Worm (Caenorhabditis elegans) whole organism, L1 larva: ENCODE measurements around the gene oatr-1.

Experiments
- F16B12.6 ChIP-seq: fragments of 150-350 bp; optimal IDR thresholded peaks from 2 replicates; lab custom pipeline; 2014; ENCODE audit warnings: missing biosample characterization, missing genetic modification characterization
- Y116A8C.19 ChIP-seq: sonication (generic microtip); optimal IDR thresholded peaks from 2 replicates; lab custom pipeline; 2016; ENCODE audit warnings: missing compliant biosample characterization, missing genetic modification characterization, borderline replicate concordance
- aha-1 ChIP-seq: fragments of 150-350 bp; optimal IDR thresholded peaks from 2 replicates; lab custom pipeline; 2014; ENCODE audit warnings: missing biosample characterization, missing genetic modification characterization
- alr-1 ChIP-seq: fragments of 200-800 bp; sonication (Bioruptor generic); optimal IDR thresholded peaks from 2 replicates; lab custom pipeline; 2018; ENCODE audit warnings: borderline replicate concordance, mild to moderate bottlenecking, missing genetic modification characterization, missing compliant biosample characterization
- aly-2 ChIP-seq: fragments of 150-350 bp; optimal IDR thresholded peaks from 2 replicates; lab custom pipeline; 2014; ENCODE audit warnings: missing biosample characterization, missing genetic modification characterization
- ama-1 ChIP-seq: fragments of 150-350 bp; optimal IDR thresholded peaks from 2 replicates; lab custom pipeline; 2014
- ceh-8 ChIP-seq: fragments of 200-800 bp; sonication (Bioruptor generic); optimal IDR thresholded peaks from 2 replicates; lab custom pipeline; 2018; ENCODE audit warnings: mild to moderate bottlenecking, missing genetic modification characterization, moderate library complexity, missing compliant biosample characterization
- ceh-82 ChIP-seq, 3 experiments: fragments of 150-350 bp in 1 of 3; sonication (generic microtip) in 2 of 3; optimal IDR thresholded peaks; 2 replicates each; lab custom pipeline; 2014 to 2017; ENCODE audit warnings: missing biosample characterization in 3 of 3, missing genetic modification characterization in 3 of 3
- ces-1 ChIP-seq: fragments of 150-350 bp; optimal IDR thresholded peaks from 2 replicates; lab custom pipeline; 2014; ENCODE audit warnings: missing biosample characterization, missing genetic modification reagents, missing genetic modification characterization
- dpl-1 ChIP-seq, 3 experiments: fragments of 150-350 bp in 2 of 3; sonication (generic microtip) in 1 of 3; optimal IDR thresholded peaks; 2 replicates each; lab custom pipeline; 2014 to 2017; ENCODE audit warnings: missing biosample characterization in 3 of 3, missing genetic modification characterization in 3 of 3, missing genetic modification reagents in 3 of 3
- dsc-1 ChIP-seq: sonication (generic microtip); optimal IDR thresholded peaks from 2 replicates; lab custom pipeline; 2016; ENCODE audit warnings: mild to moderate bottlenecking, missing genetic modification characterization, missing compliant biosample characterization
- efl-1 ChIP-seq, 4 experiments: fragments of 150-350 bp; optimal IDR thresholded peaks in 3 of 4; peaks in 1 of 4; 1 replicate in 1 of 4; 2 replicates in 3 of 4; lab custom pipeline; 2014; ENCODE audit warnings: missing biosample characterization in 2 of 4, missing genetic modification characterization in 2 of 4, missing genetic modification reagents in 2 of 4
- efl-3 ChIP-seq: fragments of 200-800 bp; sonication (Bioruptor generic); optimal IDR thresholded peaks from 2 replicates; lab custom pipeline; 2018; ENCODE audit warnings: mild to moderate bottlenecking, missing genetic modification characterization, missing compliant biosample characterization
- egl-27 ChIP-seq, 2 experiments: fragments of 150-350 bp in 1 of 2; sonication (generic microtip); optimal IDR thresholded peaks; 3 replicates each; lab custom pipeline; 2017 to 2018; ENCODE audit warnings: missing biosample characterization in 2 of 2, missing genetic modification characterization in 2 of 2, missing genetic modification reagents in 2 of 2
- elt-3 ChIP-seq, 6 experiments: fragments of 150-350 bp in 1 of 6; sonication (generic microtip); optimal IDR thresholded peaks; 2 replicates each; lab custom pipeline; 2017 to 2018; ENCODE audit warnings: missing biosample characterization in 6 of 6, missing genetic modification characterization in 6 of 6, inconsistent platforms in 1 of 6
- ets-5 ChIP-seq: fragments of 200-800 bp; sonication (Bioruptor generic); IDR thresholded peaks from 2 replicates; pipeline ENCODE4 v1.3.6; 2022; ENCODE audit warnings: missing genetic modification characterization, missing compliant biosample characterization
- fkh-10 ChIP-seq: sonication (generic microtip); optimal IDR thresholded peaks from 2 replicates; lab custom pipeline; 2017; ENCODE audit warnings: missing biosample characterization, missing genetic modification reagents, missing genetic modification characterization
- fkh-4 ChIP-seq: sonication (generic microtip); optimal IDR thresholded peaks from 2 replicates; lab custom pipeline; 2016; ENCODE audit warnings: missing compliant biosample characterization, missing genetic modification characterization, borderline replicate concordance
- fkh-8 ChIP-seq: sonication (generic microtip); optimal IDR thresholded peaks from 2 replicates; lab custom pipeline; 2016; ENCODE audit warnings: mild to moderate bottlenecking, missing genetic modification characterization, missing compliant biosample characterization
- hlh-4 ChIP-seq: sonication (generic microtip); optimal IDR thresholded peaks from 2 replicates; lab custom pipeline; 2016; ENCODE audit warnings: mild to moderate bottlenecking, missing genetic modification characterization, missing compliant biosample characterization
- irx-1 ChIP-seq: sonication (generic microtip); optimal IDR thresholded peaks from 2 replicates; lab custom pipeline; 2016; ENCODE audit warnings: missing genetic modification characterization, missing compliant biosample characterization
- isw-1 ChIP-seq: fragments of 200-800 bp; sonication (Bioruptor generic); IDR thresholded peaks from 2 replicates; pipeline ENCODE4 v1.3.6; 2022; ENCODE audit warnings: missing genetic modification characterization, missing compliant biosample characterization
- jun-1 ChIP-seq: fragments of 150-350 bp; optimal IDR thresholded peaks from 2 replicates; lab custom pipeline; 2014; ENCODE audit warnings: missing biosample characterization, missing genetic modification reagents, missing genetic modification characterization
- lin-14 ChIP-seq: fragments of 200-800 bp; sonication (Bioruptor generic); optimal IDR thresholded peaks from 2 replicates; lab custom pipeline; 2018; ENCODE audit warnings: mild to moderate bottlenecking, missing genetic modification characterization, moderate library complexity, missing compliant biosample characterization
- lin-15B ChIP-seq: fragments of 150-350 bp; sonication (generic microtip); optimal IDR thresholded peaks from 3 replicates; lab custom pipeline; 2014; ENCODE audit warnings: missing biosample characterization, missing genetic modification characterization
- lin-39 ChIP-seq: fragments of 150-350 bp; optimal IDR thresholded peaks from 2 replicates; lab custom pipeline; 2014; ENCODE audit warnings: missing biosample characterization, missing genetic modification reagents, missing genetic modification characterization
- lsy-2 ChIP-seq, 2 experiments: fragments of 150-350 bp; optimal IDR thresholded peaks; 2 replicates each; lab custom pipeline; 2014; ENCODE audit warnings: missing biosample characterization in 2 of 2, missing genetic modification characterization in 2 of 2
- mab-9 ChIP-seq: fragments of 200-800 bp; sonication (Bioruptor generic); IDR thresholded peaks from 2 replicates; pipeline ENCODE4 v1.3.6; 2022; ENCODE audit warnings: missing genetic modification reagents, missing genetic modification characterization, missing compliant biosample characterization
- mdl-1 ChIP-seq, 2 experiments: fragments of 150-350 bp; optimal IDR thresholded peaks; 2 replicates each; lab custom pipeline; 2014 to 2017; ENCODE audit warnings: missing biosample characterization in 2 of 2, missing genetic modification characterization in 2 of 2, inconsistent platforms in 1 of 2
- mef-2 ChIP-seq: fragments of 150-350 bp; optimal IDR thresholded peaks from 2 replicates; lab custom pipeline; 2014; ENCODE audit warnings: missing biosample characterization, missing genetic modification characterization
- nhr-11 ChIP-seq: fragments of 150-350 bp; optimal IDR thresholded peaks from 2 replicates; lab custom pipeline; 2014; ENCODE audit warnings: missing biosample characterization, missing genetic modification characterization
- nhr-12 ChIP-seq: sonication (generic microtip); optimal IDR thresholded peaks from 2 replicates; lab custom pipeline; 2017; ENCODE audit warnings: missing biosample characterization, missing genetic modification characterization
- nhr-237 ChIP-seq: fragments of 150-350 bp; optimal IDR thresholded peaks from 2 replicates; lab custom pipeline; 2014; ENCODE audit warnings: missing biosample characterization, missing genetic modification characterization
- nhr-47 ChIP-seq: sonication (generic microtip); optimal IDR thresholded peaks from 2 replicates; lab custom pipeline; 2016; ENCODE audit warnings: mild to moderate bottlenecking, missing genetic modification characterization, moderate library complexity, missing compliant biosample characterization
- nhr-71 ChIP-seq: sonication (generic microtip); optimal IDR thresholded peaks from 2 replicates; lab custom pipeline; 2016; ENCODE audit warnings: mild to moderate bottlenecking, missing genetic modification characterization, moderate library complexity, missing compliant biosample characterization
- nhr-77 ChIP-seq: fragments of 150-350 bp; optimal IDR thresholded peaks from 2 replicates; lab custom pipeline; 2014; ENCODE audit warnings: missing biosample characterization, missing genetic modification characterization
- nhr-84 ChIP-seq: sonication (generic microtip); optimal IDR thresholded peaks from 2 replicates; lab custom pipeline; 2017; ENCODE audit warnings: missing biosample characterization, missing genetic modification characterization
- nhr-85 ChIP-seq: sonication (generic microtip); peaks from one replicate; lab custom pipeline; 2016; ENCODE audit warnings: missing genetic modification characterization, inconsistent platforms, missing compliant biosample characterization
- pax-3 ChIP-seq: fragments of 200-800 bp; sonication (Bioruptor generic); optimal IDR thresholded peaks from 2 replicates; lab custom pipeline; 2018; ENCODE audit warnings: mild to moderate bottlenecking, missing genetic modification characterization, moderate library complexity, missing compliant biosample characterization
- pqm-1 ChIP-seq: sonication (generic microtip); optimal IDR thresholded peaks from 3 replicates; lab custom pipeline; 2017; ENCODE audit warnings: missing biosample characterization, missing genetic modification characterization
- skn-1 ChIP-seq: fragments of 150-350 bp; optimal IDR thresholded peaks from 2 replicates; lab custom pipeline; 2014; ENCODE audit warnings: missing biosample characterization, missing genetic modification characterization
- snpc-4 ChIP-seq: fragments of 150-350 bp; optimal IDR thresholded peaks from 2 replicates; lab custom pipeline; 2014; ENCODE audit warnings: missing biosample characterization, missing genetic modification characterization
- sox-4 ChIP-seq: sonication (generic microtip); optimal IDR thresholded peaks from 2 replicates; lab custom pipeline; 2016; ENCODE audit warnings: missing genetic modification characterization, missing compliant biosample characterization
- swsn-7 ChIP-seq: sonication (generic microtip); optimal IDR thresholded peaks from 2 replicates; lab custom pipeline; 2016; ENCODE audit warnings: missing genetic modification characterization, missing compliant biosample characterization
- unc-62 ChIP-seq: fragments of 150-350 bp; optimal IDR thresholded peaks from 2 replicates; lab custom pipeline; 2014; ENCODE audit warnings: missing biosample characterization, missing genetic modification reagents, missing genetic modification characterization
- unc-86 ChIP-seq: sonication (generic microtip); optimal IDR thresholded peaks from 2 replicates; lab custom pipeline; 2016; ENCODE audit warnings: missing genetic modification characterization, missing compliant biosample characterization
- vab-15 ChIP-seq: sonication (generic microtip); optimal IDR thresholded peaks from 2 replicates; lab custom pipeline; 2017; ENCODE audit warnings: missing genotype, mild to moderate bottlenecking, missing genetic modification characterization, missing compliant biosample characterization
- xbp-1 ChIP-seq: sonication (generic microtip); optimal IDR thresholded peaks from 2 replicates; lab custom pipeline; 2016; ENCODE audit warnings: missing genetic modification characterization, missing compliant biosample characterization
- zag-1 ChIP-seq: fragments of 150-350 bp; optimal IDR thresholded peaks from 2 replicates; lab custom pipeline; 2014; ENCODE audit warnings: missing biosample characterization, missing genetic modification characterization
- zip-4 ChIP-seq: fragments of 200-800 bp; sonication (Bioruptor generic); optimal IDR thresholded peaks from 2 replicates; lab custom pipeline; 2018; ENCODE audit warnings: mild to moderate bottlenecking, missing genetic modification characterization, moderate library complexity, missing compliant biosample characterization
- ztf-11 ChIP-seq, 2 experiments: sonication (generic microtip); optimal IDR thresholded peaks; 2 replicates each; lab custom pipeline; 2016 to 2017; ENCODE audit warnings: missing genetic modification characterization in 2 of 2, missing biosample characterization in 1 of 2, missing compliant biosample characterization in 1 of 2

The oatr-1 gene

ce11 chrIII:6442305-6443125, 46.5 kb upstream of the oatr-1 start, which contains the start of gene mel-32:
mel-32 (minus strand) TSS chrIII:6443000.
- no peak for TF ChIP-seq lin-15B (tag; lab: Kevin White, UChicago)
- no peak for TF ChIP-seq fkh-4
- peak in 1 of 6 experiments; percentile 67 for TF ChIP-seq elt-3 (tag; optimal IDR thresholded peaks at IDR 0.05; lab: Kevin White, UChicago)
- no peak for TF ChIP-seq snpc-4 (tag; lab: Kevin White, UChicago)
- TF ChIP-seq ceh-8 (GFP tag; lab: Kevin White, UChicago): no peak
- TF ChIP-seq hlh-4: no peak
- TF ChIP-seq nhr-12 (tag; lab: Kevin White, UChicago): no peak
- peak in 1 of 3 experiments; percentile 15 for TF ChIP-seq ceh-82 (tag; optimal IDR thresholded peaks at IDR 0.05; lab: Kevin White, UChicago)
- no peak for TF ChIP-seq ces-1 (GFP tag; lab: Kevin White, UChicago)
- no peak for TF ChIP-seq alr-1
- no peak for TF ChIP-seq isw-1 (GFP tag; lab: Robert Waterston, UW)
- TF ChIP-seq unc-62 (GFP tag; lab: Kevin White, UChicago): no peak
- TF ChIP-seq mab-9 (GFP tag; lab: Robert Waterston, UW): no peak
- no peak for TF ChIP-seq skn-1 (tag; lab: Kevin White, UChicago)
- TF ChIP-seq fkh-10 (GFP tag; lab: Kevin White, UChicago): no peak
- no peak for TF ChIP-seq xbp-1
- no peak for TF ChIP-seq fkh-8
- peak; percentile 20 for TF ChIP-seq nhr-47 (tag; lab: Kevin White, UChicago)
- TF ChIP-seq ztf-11 (tag; optimal IDR thresholded peaks at IDR 0.05; lab: Kevin White, UChicago): no peak
- TF ChIP-seq pqm-1 (tag; lab: Kevin White, UChicago): no peak
- TF ChIP-seq nhr-85 (tag; lab: Kevin White, UChicago): peak; percentile 12
- no peak for TF ChIP-seq sox-4 (tag; lab: Kevin White, UChicago)
- no peak for TF ChIP-seq nhr-84 (tag; lab: Kevin White, UChicago)
- peak; percentile 81 to 84 for TF ChIP-seq efl-1 (optimal IDR thresholded peaks at IDR 0.05; lab: Kevin White, UChicago)
- peak; percentile 84 to 98 for TF ChIP-seq efl-1 (GFP tag; optimal IDR thresholded peaks at IDR 0.05 in 1 of 2; lab: Kevin White, UChicago)
- TF ChIP-seq ets-5 (GFP tag; lab: Robert Waterston, UW): no peak
- no peak for TF ChIP-seq lin-39 (tag; lab: Kevin White, UChicago)
- no peak for TF ChIP-seq nhr-77 (tag; lab: Kevin White, UChicago)
- no peak for TF ChIP-seq dsc-1
- TF ChIP-seq vab-15 (tag; lab: Kevin White, UChicago): no peak
- peak in 1 of 2 experiments; percentile 55 for TF ChIP-seq lsy-2 (tag; optimal IDR thresholded peaks at IDR 0.05; lab: Kevin White, UChicago)
- no peak for TF ChIP-seq zag-1 (tag; lab: Kevin White, UChicago)
- no peak for TF ChIP-seq ama-1
- TF ChIP-seq irx-1 (tag; lab: Kevin White, UChicago): no peak
- no peak for TF ChIP-seq zip-4 (GFP tag; lab: Kevin White, UChicago)
- no peak for TF ChIP-seq pax-3 (tag; lab: Kevin White, UChicago)
- no peak for TF ChIP-seq aha-1
- no peak for TF ChIP-seq jun-1 (tag; lab: Kevin White, UChicago)
- TF ChIP-seq nhr-71: peak; percentile 41
- no peak for TF ChIP-seq nhr-11 (tag; lab: Kevin White, UChicago)
- no peak for TF ChIP-seq unc-86 (tag; lab: Kevin White, UChicago)
- TF ChIP-seq mdl-1 (tag; optimal IDR thresholded peaks at IDR 0.05; lab: Kevin White, UChicago): no peak
- TF ChIP-seq Y116A8C.19 (tag; lab: Kevin White, UChicago): no peak
- TF ChIP-seq efl-3 (GFP tag; lab: Kevin White, UChicago): no peak
- no peak for TF ChIP-seq nhr-237
- TF ChIP-seq mef-2 (tag; lab: Kevin White, UChicago): no peak
- TF ChIP-seq dpl-1 (GFP tag; optimal IDR thresholded peaks at IDR 0.05; lab: Kevin White, UChicago): peak; percentile 71 to 83 (median 75)
- TF ChIP-seq F16B12.6 (tag; lab: Kevin White, UChicago): peak; percentile 76
- no peak for TF ChIP-seq aly-2 (tag; lab: Kevin White, UChicago)
- TF ChIP-seq lin-14: no peak
- TF ChIP-seq egl-27 (tag; optimal IDR thresholded peaks at IDR 0.05; lab: Kevin White, UChicago): no peak
- TF ChIP-seq swsn-7 (tag; lab: Kevin White, UChicago): no peak
